Worm (Caenorhabditis elegans): ENCODE results near the gene sru-13.
"Not testable (repeated sequence)": the region's sequence is repeated elsewhere in the genome, so short reads cannot be mapped to it uniquely, and the experiment has no call there.

Gene sru-13

ce11 chrIV:12498238-12498637 lies 24.2 kb downstream of the sru-13 start, which contains the start of gene sru-19:
Gene sru-19 (plus strand): TSS chrIV:12498538.
- TF ChIP-seq lag-1 (GFP tag; IDR thresholded peaks at IDR 0.05) (no peak), ztf-25 (GFP tag; IDR thresholded peaks at IDR 0.05) (no peak), nhr-80 (tag; optimal IDR thresholded peaks at IDR 0.05) (no peak), akir-1 (GFP tag; optimal IDR thresholded peaks at IDR 0.05) (no peak), snpc-4 (GFP tag; optimal IDR thresholded peaks at IDR 0.05) (no peak), snpc-4 (tag; optimal IDR thresholded peaks at IDR 0.05) (no peak), T07F8.4 (tag; optimal IDR thresholded peaks at IDR 0.05) (no peak), Y53G8AR.9 (GFP tag; conservative IDR thresholded peaks at IDR 0.05) (no peak), unc-130 (GFP tag; optimal IDR thresholded peaks at IDR 0.05) (no peak), mcd-1 (GFP tag; IDR thresholded peaks at IDR 0.05) (no peak), madf-3 (GFP tag; IDR thresholded peaks at IDR 0.05) (no peak), F22D6.2 (tag; optimal IDR thresholded peaks at IDR 0.05) (no peak), bed-2 (GFP tag; IDR thresholded peaks at IDR 0.05) (no peak), Y53F4B.3 (GFP tag; IDR thresholded peaks at IDR 0.05) (no peak), tbp1 (GFP tag; optimal IDR thresholded peaks at IDR 0.05) (no peak), lsl-1 (GFP tag; optimal IDR thresholded peaks at IDR 0.05) (no peak)

- no peak for TF ChIP-seq F33H1.4 (GFP tag; IDR thresholded peaks at IDR 0.05)
- no peak for TF ChIP-seq ama-1 (optimal IDR thresholded peaks at IDR 0.05)
- TF ChIP-seq ama-1 (GFP tag; optimal IDR thresholded peaks at IDR 0.05), result peak in 1 of 2 experiments; percentile 30
- TF ChIP-seq bed-1 (GFP tag; IDR thresholded peaks at IDR 0.05), result no peak
These were observed 27.2 kb downstream of the sru-13 start, which contains the start of gene sru-20 for ce11 chrIV:12495196-12495595. Gene sru-20 (plus strand): TSS chrIV:12495496.

DNA sequence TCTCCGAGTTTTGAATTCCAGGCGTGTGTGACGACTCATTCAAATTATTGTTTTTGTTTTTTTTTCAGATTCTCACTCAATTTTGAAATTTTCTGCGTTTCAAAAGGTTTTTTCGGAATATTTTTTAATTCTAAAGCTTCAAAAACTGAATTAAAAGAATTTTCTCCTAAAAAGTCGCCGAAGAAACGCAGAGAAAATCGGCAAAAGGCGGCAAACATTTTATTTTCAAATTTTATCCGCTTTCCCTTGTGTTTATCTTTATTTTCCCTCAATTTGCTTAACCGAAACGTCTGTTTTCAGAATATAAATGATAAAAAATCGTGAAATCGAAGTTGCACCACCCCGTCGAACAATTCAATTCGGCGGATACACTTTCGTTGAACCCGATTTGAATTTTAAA lies 31.9 kb downstream of the sru-13 start, which contains the start of gene him-6:
TSS of gene him-6 (plus strand) at position 301 of the 400 bp plus-strand sequence.
- TF ChIP-seq lin-54 (GFP tag; optimal IDR thresholded peaks at IDR 0.05) (no peak), F10E7.11 (tag; optimal IDR thresholded peaks at IDR 0.05) (no peak)

DNA sequence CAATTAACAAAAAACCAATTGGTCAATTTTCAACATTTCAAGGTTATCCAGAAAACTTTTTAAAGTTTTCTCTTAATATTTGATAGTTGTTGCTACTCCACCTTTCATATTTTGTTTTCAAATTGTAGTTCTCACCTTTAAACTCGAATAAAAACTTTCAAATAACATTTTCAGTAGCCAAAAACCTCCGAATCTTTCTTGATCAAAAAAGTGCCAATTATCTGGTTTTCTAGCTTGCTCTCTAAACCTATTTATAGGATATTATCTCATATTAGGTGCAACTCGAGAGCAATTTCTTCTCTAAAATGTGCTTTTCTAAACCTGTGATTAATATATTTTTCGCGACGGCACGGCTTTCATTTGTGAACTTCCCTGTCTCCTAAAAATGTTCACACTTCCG lies 35.2 kb downstream of the sru-13 start, which contains the start of gene sru-26:
TSS of gene sru-26 (plus strand) at position 301 of the 400 bp plus-strand sequence.
- TF ChIP-seq mes-4 (tag; optimal IDR thresholded peaks at IDR 0.05) (no peak), ztf-6 (GFP tag; IDR thresholded peaks at IDR 0.05) (no peak), ceh-91 (GFP tag; IDR thresholded peaks at IDR 0.05) (no peak), nhr-179 (tag; optimal IDR thresholded peaks at IDR 0.05) (no peak), nfyb-1 (GFP tag; IDR thresholded peaks at IDR 0.05) (no peak), F33H1.4 (GFP tag; IDR thresholded peaks at IDR 0.05) (no peak), Y79H2A.3 (GFP tag; conservative IDR thresholded peaks at IDR 0.05) (no peak), nhr-27 (tag; optimal IDR thresholded peaks at IDR 0.05) (no peak), snpc-1.1 (tag; optimal IDR thresholded peaks at IDR 0.05; ENCODE audit: insufficient read depth) (no peak), F37B4.10 (GFP tag; IDR thresholded peaks at IDR 0.05) (no peak), mcd-1 (GFP tag; IDR thresholded peaks at IDR 0.05) (no peak)

DNA sequence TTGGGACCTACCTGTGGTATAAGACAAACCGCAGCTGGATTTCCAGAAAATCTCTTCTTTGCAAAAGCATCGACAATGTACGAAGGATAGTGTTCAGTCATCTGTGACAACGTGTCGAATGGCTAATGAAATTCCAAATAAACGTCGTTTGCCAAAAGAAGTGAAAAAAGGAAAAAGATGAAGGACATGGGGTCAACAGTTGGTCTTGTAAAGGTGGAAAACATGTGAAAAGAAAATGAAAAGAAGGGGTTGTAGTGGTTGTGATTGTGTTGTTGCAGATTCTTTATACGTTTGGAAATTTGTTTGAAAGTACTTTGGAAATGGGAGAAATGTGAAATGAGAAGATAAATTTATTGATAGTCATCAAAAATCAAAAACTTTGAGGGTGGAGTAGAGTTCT lies 37.9 kb downstream of the sru-13 start, which contains the start of gene T04A11.4:
TSS of gene T04A11.4 (minus strand) at position 101 of the 400 bp plus-strand sequence.
- not testable (repeated sequence) for TF ChIP-seq K12H6.12 (tag; optimal IDR thresholded peaks at IDR 0.05); gei-17 (GFP tag; optimal IDR thresholded peaks at IDR 0.05); ama-1 (optimal IDR thresholded peaks at IDR 0.05); ama-1 (GFP tag; optimal IDR thresholded peaks at IDR 0.05)

All from whole organism, young adult.